Fruit fly (Drosophila melanogaster): ENCODE results near the gene CG14926.

CG14926 gene

dm6 chr2L:11331668-11332262 lies 11.4 kb downstream of the CG14926 start (continued):
- TF ChIP-seq CG13287 (GFP tag; IDR thresholded peaks at IDR 0.05; ENCODE audit: partially characterized antibody) = no peak
- no peak for TF ChIP-seq CG3838 (GFP tag; optimal IDR thresholded peaks at IDR 0.05)
- no peak for TF ChIP-seq CG9797 (GFP tag; optimal IDR thresholded peaks at IDR 0.05)
- TF ChIP-seq CG8281 (tag; optimal IDR thresholded peaks at IDR 0.05) = no peak
- no peak for TF ChIP-seq Taf1 (GFP tag; IDR thresholded peaks at IDR 0.05)
- TF ChIP-seq fd102C (GFP tag; optimal IDR thresholded peaks at IDR 0.05) = no peak
- peak; percentile 65 for TF ChIP-seq Oli (tag; optimal IDR thresholded peaks at IDR 0.05)
- no peak for TF ChIP-seq pan (optimal IDR thresholded peaks at IDR 0.05)
- peak in 1 of 2 experiments; percentile 60 for TF ChIP-seq pan (GFP tag; optimal IDR thresholded peaks at IDR 0.05 in 1 of 2, IDR thresholded peaks at IDR 0.05 in 1 of 2)
- 0 out of 3 replicates have a peak, but pooled peaks have one; percentile 15 for TF ChIP-seq CG14050 (GFP tag; IDR thresholded peaks at IDR 0.05)
- TF ChIP-seq CG32767 (GFP tag; IDR thresholded peaks at IDR 0.05) = 0 out of 2 replicates have a peak, but pooled peaks have one; percentile 14
- peak; percentile 43 for TF ChIP-seq CG4730 (GFP tag; IDR thresholded peaks at IDR 0.05)
- TF ChIP-seq CG33213 (GFP tag; optimal IDR thresholded peaks at IDR 0.05) = no peak
- TF ChIP-seq ssp (GFP tag; IDR thresholded peaks at IDR 0.05) = peak; percentile 36
- TF ChIP-seq exex (tag; optimal IDR thresholded peaks at IDR 0.05) = no peak
- no peak for TF ChIP-seq CG10274 (GFP tag; optimal IDR thresholded peaks at IDR 0.05)
- TF ChIP-seq CG2678 (tag; optimal IDR thresholded peaks at IDR 0.05) = peak; percentile 69
- TF ChIP-seq CG17802 (tag; optimal IDR thresholded peaks at IDR 0.05) = no peak
- TF ChIP-seq CG11093 (GFP tag; IDR thresholded peaks at IDR 0.05) = no peak
- peak; percentile 70 for TF ChIP-seq CG10979 (tag; optimal IDR thresholded peaks at IDR 0.05)
- peak; percentile 64 for TF ChIP-seq tgo (GFP tag; IDR thresholded peaks at IDR 0.05)
- TF ChIP-seq otp (GFP tag; IDR thresholded peaks at IDR 0.05) = no peak
- peak; percentile 55; the same call in 1 of the 3 replicates for TF ChIP-seq so (GFP tag; IDR thresholded peaks at IDR 0.05)
- TF ChIP-seq mirr (GFP tag; optimal IDR thresholded peaks at IDR 0.05) = no peak
- TF ChIP-seq Hand (GFP tag; optimal IDR thresholded peaks at IDR 0.05) = no peak
- TF ChIP-seq sd (tag; optimal IDR thresholded peaks at IDR 0.05) = no peak
- no peak for TF ChIP-seq Max (GFP tag; optimal IDR thresholded peaks at IDR 0.05)
- 0 out of 2 replicates have a peak, but pooled peaks have one; percentile 15 for TF ChIP-seq CG14014 (GFP tag; IDR thresholded peaks at IDR 0.05)
- no peak for TF ChIP-seq trh (GFP tag; optimal IDR thresholded peaks at IDR 0.05)
- no peak for TF ChIP-seq unc-4 (GFP tag; IDR thresholded peaks at IDR 0.05; ENCODE audit: partially characterized antibody)
- TF ChIP-seq CG9932 (GFP tag; IDR thresholded peaks at IDR 0.05) = peak; percentile 26; the same call in 1 of the 2 replicates
- no peak for TF ChIP-seq TFAM (GFP tag; optimal IDR thresholded peaks at IDR 0.05)
- no peak for TF ChIP-seq Dek (tag; optimal IDR thresholded peaks at IDR 0.05)
- TF ChIP-seq Bdp1 (GFP tag; optimal IDR thresholded peaks at IDR 0.05) = no peak
- peak; percentile 33 for TF ChIP-seq Abd-B (GFP tag; optimal IDR thresholded peaks at IDR 0.05)
- TF ChIP-seq CG10565 (GFP tag; optimal IDR thresholded peaks at IDR 0.05) = no peak
- no peak for TF ChIP-seq sug (tag; optimal IDR thresholded peaks at IDR 0.05)
- TF ChIP-seq Elba2 (GFP tag; optimal IDR thresholded peaks at IDR 0.05) = no peak
- TF ChIP-seq esg (GFP tag; conservative IDR thresholded peaks at IDR 0.05) = peak; percentile 53
- TF ChIP-seq Stat92E (GFP tag; optimal IDR thresholded peaks at IDR 0.05) = no peak
- no peak for TF ChIP-seq CG10431 (GFP tag; optimal IDR thresholded peaks at IDR 0.05)
- TF ChIP-seq CG12659 (GFP tag; optimal IDR thresholded peaks at IDR 0.05) = peak; percentile 37
- no peak for TF ChIP-seq CG3281 (GFP tag; optimal IDR thresholded peaks at IDR 0.05)
- no peak for TF ChIP-seq CG7271 (tag; optimal IDR thresholded peaks at IDR 0.05)
- TF ChIP-seq wor (GFP tag; IDR thresholded peaks at IDR 0.05) = peak; percentile 49
- TF ChIP-seq CG6254 (GFP tag; optimal IDR thresholded peaks at IDR 0.05) = peak; percentile 12
- peak; percentile 40 for TF ChIP-seq CG8924 (tag; optimal IDR thresholded peaks at IDR 0.05)
- TF ChIP-seq Dfd (GFP tag; optimal IDR thresholded peaks at IDR 0.05) = no peak
- no peak for TF ChIP-seq cato (GFP tag; optimal IDR thresholded peaks at IDR 0.05; ENCODE audit: borderline replicate concordance)
- no peak for TF ChIP-seq CG3407 (GFP tag; optimal IDR thresholded peaks at IDR 0.05)
